Fruit fly (Drosophila melanogaster) whole organism, pupa: ENCODE measurements around the gene mri.

Experiments
- CG10348 ChIP-seq: fragments of 200-800 bp; sonication (Bioruptor generic); IDR thresholded peaks from 2 replicates; pipeline ENCODE4 v1.3.6; 2022; ENCODE audit warnings: missing biosample characterization, missing genetic modification characterization
- CG12605 ChIP-seq: fragments of 200-800 bp; sonication (Bioruptor generic); IDR thresholded peaks from 2 replicates; pipeline ENCODE4 v1.3.6; 2022; ENCODE audit warnings: missing biosample characterization, missing genetic modification characterization
- CG13204 ChIP-seq: fragments of 200-800 bp; sonication (Bioruptor generic); optimal IDR thresholded peaks from 2 replicates; lab custom pipeline; 2018; ENCODE audit warnings: missing biosample characterization, mild to moderate bottlenecking, missing genetic modification characterization, moderate library complexity
- CG14655 ChIP-seq: fragments of 200-800 bp; sonication (Bioruptor generic); optimal IDR thresholded peaks from 3 replicates; lab custom pipeline; 2017; ENCODE audit warnings: mild to moderate bottlenecking, missing biosample characterization, missing genetic modification reagents, missing genetic modification characterization
- CG15710 ChIP-seq: fragments of 200-800 bp; sonication (Bioruptor generic); optimal IDR thresholded peaks from 2 replicates; lab custom pipeline; 2018; ENCODE audit warnings: missing biosample characterization, mild to moderate bottlenecking, missing genetic modification characterization, moderate library complexity
- CG17806 ChIP-seq: fragments of 200-800 bp; sonication (Bioruptor generic); optimal IDR thresholded peaks from 2 replicates; lab custom pipeline; 2018; ENCODE audit warnings: missing biosample characterization, mild to moderate bottlenecking, missing genetic modification characterization, moderate library complexity
- CG32121 ChIP-seq: fragments of 200-800 bp; sonication (Bioruptor generic); IDR thresholded peaks from 2 replicates; pipeline ENCODE4 v1.3.6; 2022; ENCODE audit warnings: missing biosample characterization, missing genetic modification characterization
- CG34367 ChIP-seq: fragments of 200-800 bp; sonication (Bioruptor generic); optimal IDR thresholded peaks from 2 replicates; lab custom pipeline; 2018; ENCODE audit warnings: missing biosample characterization, mild to moderate bottlenecking, missing genetic modification characterization
- CG4496 ChIP-seq: fragments of 200-800 bp; sonication (Bioruptor generic); IDR thresholded peaks from 3 replicates; pipeline ENCODE4 v1.3.6; 2022; ENCODE audit warnings: missing biosample characterization, missing genetic modification characterization
- CG8159 ChIP-seq: fragments of 200-800 bp; sonication (Bioruptor generic); optimal IDR thresholded peaks from 3 replicates; lab custom pipeline; 2018; ENCODE audit warnings: missing biosample characterization, mild to moderate bottlenecking, missing genetic modification characterization, moderate library complexity
- CG8301 ChIP-seq: fragments of 200-800 bp; sonication (Bioruptor generic); optimal IDR thresholded peaks from 2 replicates; lab custom pipeline; 2018; ENCODE audit warnings: missing biosample characterization, mild to moderate bottlenecking, missing genetic modification characterization
- CG9948 ChIP-seq: fragments of 200-800 bp; sonication (Bioruptor generic); optimal IDR thresholded peaks from 2 replicates; lab custom pipeline; 2018; ENCODE audit warnings: missing biosample characterization, mild to moderate bottlenecking, missing genetic modification characterization, moderate library complexity
- D1 ChIP-seq: fragments of 200-800 bp; sonication (Bioruptor generic); optimal IDR thresholded peaks from 2 replicates; lab custom pipeline; 2018; ENCODE audit warnings: missing biosample characterization, mild to moderate bottlenecking, missing genetic modification characterization, moderate library complexity
- EcR ChIP-seq: fragments of 200-800 bp; sonication (Bioruptor generic); optimal IDR thresholded peaks from 3 replicates; lab custom pipeline; 2019; ENCODE audit warnings: missing biosample characterization, missing genetic modification characterization, mild to moderate bottlenecking, moderate library complexity, missing genetic modification reagents
- Ets98B ChIP-seq: fragments of 200-800 bp; sonication (Bioruptor generic); IDR thresholded peaks from 2 replicates; pipeline ENCODE4 v1.3.6; 2022; ENCODE audit warnings: missing biosample characterization, missing genetic modification characterization
- Pif1A ChIP-seq: fragments of 200-800 bp; sonication (Bioruptor generic); optimal IDR thresholded peaks from 3 replicates; lab custom pipeline; 2016; ENCODE audit warnings: missing biosample characterization, missing genetic modification characterization
- Pif1B ChIP-seq: fragments of 200-800 bp; sonication (Bioruptor generic); optimal IDR thresholded peaks from 3 replicates; lab custom pipeline; 2016; ENCODE audit warnings: missing biosample characterization, missing genetic modification characterization
- Snoo ChIP-seq: fragments of 200-800 bp; sonication (Bioruptor generic); optimal IDR thresholded peaks from 3 replicates; lab custom pipeline; 2017; ENCODE audit warnings: missing biosample characterization, mild to moderate bottlenecking, missing genetic modification characterization, inconsistent platforms
- fd96Ca ChIP-seq: fragments of 200-800 bp; sonication (Bioruptor generic); IDR thresholded peaks from 3 replicates; pipeline ENCODE4 v1.3.6; 2022; ENCODE audit warnings: missing biosample characterization, missing genetic modification characterization
- gl ChIP-seq: fragments of 200-800 bp; sonication (Bioruptor generic); optimal IDR thresholded peaks from 2 replicates; lab custom pipeline; 2018; ENCODE audit warnings: missing biosample characterization, mild to moderate bottlenecking, missing genetic modification characterization
- rn ChIP-seq: fragments of 200-800 bp; sonication (Bioruptor generic); IDR thresholded peaks from 2 replicates; pipeline ENCODE4 v1.3.6; 2022; ENCODE audit warnings: missing biosample characterization, missing genetic modification characterization

mri gene

DNA sequence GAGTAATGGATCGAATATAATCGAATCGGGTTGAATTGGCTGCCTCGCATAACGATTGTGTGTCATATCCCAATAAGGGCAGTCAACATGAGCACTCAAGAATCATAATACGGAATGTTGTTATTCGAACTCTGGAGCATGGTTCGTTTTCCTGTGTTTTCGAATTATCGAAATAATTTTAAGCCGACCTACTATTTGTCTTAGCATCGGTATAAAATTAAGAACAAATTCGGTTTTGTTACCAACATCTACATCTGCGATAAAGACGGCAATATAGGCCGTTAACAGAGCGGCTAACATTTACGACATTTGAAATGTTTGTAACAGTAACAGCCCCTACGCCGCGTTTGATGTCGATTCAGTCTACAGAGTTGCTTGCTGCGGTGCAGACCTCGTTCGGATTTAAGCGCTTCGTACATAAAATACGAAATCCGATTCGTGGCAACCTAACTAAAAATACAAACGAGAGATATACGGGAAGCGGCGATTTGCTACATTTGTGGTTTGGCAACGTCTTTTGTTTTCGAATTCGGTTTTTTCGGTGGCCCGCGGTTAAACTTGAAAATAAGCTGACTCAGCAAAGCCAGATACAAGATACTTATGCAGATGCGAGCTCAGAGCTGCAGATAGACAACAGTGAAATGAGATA, 39.4 kb upstream of the mri start:
- TF ChIP-seq Snoo (tag; lab: Kevin White, UChicago) (peak; percentile 19), fd96Ca (GFP tag; lab: Robert Waterston, UW) (0 out of 3 replicates have a peak, but pooled peaks have one; percentile 7), Ets98B (GFP tag; lab: Robert Waterston, UW) (peak; percentile 11; the same call in 1 of the 2 replicates), Pif1B (GFP tag; lab: Kevin White, UChicago) (peak; percentile 3), CG15710 (no peak), CG9948 (tag; lab: Kevin White, UChicago) (no peak), CG10348 (GFP tag; lab: Robert Waterston, UW) (no peak), CG12605 (GFP tag; lab: Robert Waterston, UW) (0 out of 2 replicates have a peak, but pooled peaks have one; percentile 34)
- TF ChIP-seq, all 21 proteins: peak for 5

DNA sequence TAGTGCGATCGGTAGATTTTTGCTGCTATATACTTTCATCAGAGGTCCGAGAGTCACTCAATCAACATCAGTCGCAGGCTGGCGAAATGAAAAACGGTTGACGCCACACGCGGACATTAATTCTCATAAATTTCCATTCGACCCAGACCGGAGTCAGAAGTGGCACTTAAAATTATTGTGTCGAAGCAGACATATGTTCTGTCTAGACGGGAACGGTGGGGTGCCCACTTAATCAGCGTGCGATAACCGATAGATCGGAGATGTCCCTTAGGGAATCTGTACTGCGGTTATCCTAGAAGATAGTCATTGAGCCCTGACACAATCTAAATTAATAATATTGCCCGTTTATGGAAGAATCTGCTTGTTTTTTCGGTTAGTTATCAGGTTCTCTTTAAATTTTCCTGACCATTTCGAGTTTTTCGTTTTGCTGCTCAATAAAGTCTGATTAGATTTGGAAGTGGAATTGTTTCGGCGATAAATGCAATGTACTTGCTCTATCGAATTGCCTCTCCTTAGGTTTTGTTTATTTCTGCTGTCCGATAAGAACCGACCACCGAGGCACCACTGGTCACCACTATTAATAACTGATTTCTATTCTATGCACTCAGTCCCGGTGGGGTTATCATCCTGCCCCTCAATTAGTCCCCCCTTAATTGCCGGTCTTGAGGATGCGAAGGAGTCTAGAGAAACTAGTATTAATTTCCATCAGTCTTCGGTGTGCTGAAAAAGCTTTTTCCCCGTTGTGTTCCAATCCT, 38.0 kb upstream of the mri start:
- TF ChIP-seq CG12605 (GFP tag; lab: Robert Waterston, UW) (no peak), gl (no peak), rn (no peak), fd96Ca (GFP tag; lab: Robert Waterston, UW) (no peak), CG34367 (no peak), CG8159 (tag; lab: Kevin White, UChicago) (no peak), CG9948 (tag; lab: Kevin White, UChicago) (no peak), Snoo (tag; lab: Kevin White, UChicago) (no peak), CG14655 (no peak), Pif1A (no peak), Pif1B (GFP tag; lab: Kevin White, UChicago) (no peak), CG4496 (GFP tag; lab: Robert Waterston, UW) (no peak), CG32121 (GFP tag; lab: Robert Waterston, UW) (no peak), D1 (tag; lab: Kevin White, UChicago) (no peak), EcR (no peak), Ets98B (GFP tag; lab: Robert Waterston, UW) (no peak), CG17806 (no peak), CG13204 (GFP tag; lab: Kevin White, UChicago) (no peak), CG10348 (GFP tag; lab: Robert Waterston, UW) (no peak)

DNA sequence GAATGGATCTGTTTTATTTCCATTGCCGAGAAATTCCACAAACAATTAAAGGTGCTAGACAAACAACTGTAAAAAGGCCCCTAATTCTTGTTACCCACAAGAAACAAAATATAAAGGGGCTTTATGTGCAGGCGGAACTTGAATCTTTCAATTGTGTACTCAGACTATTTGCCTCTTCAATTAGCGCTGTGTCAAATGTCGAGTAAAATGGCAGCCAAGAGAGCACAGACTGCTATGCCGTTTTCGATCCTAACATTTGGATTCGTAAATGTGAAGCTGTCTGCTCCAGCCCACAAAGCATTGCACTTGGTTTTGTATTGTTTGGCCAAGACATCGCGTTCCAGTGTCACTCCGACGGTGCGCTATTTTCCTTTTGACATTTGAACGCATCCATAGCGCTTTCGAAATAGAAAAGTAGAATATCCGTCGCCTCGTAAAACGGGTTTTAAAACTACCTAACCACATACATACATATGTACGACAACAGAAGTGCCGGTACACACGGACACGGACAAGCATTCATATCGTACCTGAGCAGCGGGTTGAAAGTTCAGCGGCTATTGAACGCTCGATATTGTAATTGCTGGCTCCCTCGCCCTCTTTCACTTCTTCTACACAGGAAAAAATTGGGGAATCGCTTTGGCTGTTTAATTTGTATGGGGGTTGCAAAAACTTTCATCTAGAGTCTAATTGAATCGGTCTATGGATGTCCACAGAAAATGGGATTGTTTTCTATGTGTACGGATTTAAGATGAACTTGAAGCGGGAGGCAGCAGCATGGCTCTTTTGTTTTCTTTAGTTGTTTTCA, 33.8 kb upstream of the mri start:
- peak; percentile 27 for TF ChIP-seq CG17806
- no peak for TF ChIP-seq CG14655
- TF ChIP-seq CG15710: peak; percentile 15
- TF ChIP-seq CG8159 (tag; lab: Kevin White, UChicago): peak; percentile 55
- TF ChIP-seq CG8301 (tag; lab: Kevin White, UChicago): peak; percentile 49
- no peak for TF ChIP-seq gl
- TF ChIP-seq CG4496 (GFP tag; lab: Robert Waterston, UW): 0 out of 3 replicates have a peak, but pooled peaks have one; percentile 63
- TF ChIP-seq CG10348 (GFP tag; lab: Robert Waterston, UW): no peak
- TF ChIP-seq Ets98B (GFP tag; lab: Robert Waterston, UW): peak; percentile 59
- no peak for TF ChIP-seq CG34367
- peak; percentile 50 for TF ChIP-seq EcR
- TF ChIP-seq Pif1A: peak; percentile 68
- no peak for TF ChIP-seq Pif1B (GFP tag; lab: Kevin White, UChicago)
- TF ChIP-seq CG32121 (GFP tag; lab: Robert Waterston, UW): no peak
- peak; percentile 62 for TF ChIP-seq CG13204 (GFP tag; lab: Kevin White, UChicago)
- TF ChIP-seq CG9948 (tag; lab: Kevin White, UChicago): peak; percentile 48
- peak; percentile 0 for TF ChIP-seq Snoo (tag; lab: Kevin White, UChicago)
- TF ChIP-seq D1 (tag; lab: Kevin White, UChicago): no peak
- peak; percentile 57; the same call in 1 of the 3 replicates for TF ChIP-seq fd96Ca (GFP tag; lab: Robert Waterston, UW)
- peak; percentile 46; the same call in 1 of the 2 replicates for TF ChIP-seq CG12605 (GFP tag; lab: Robert Waterston, UW)

DNA sequence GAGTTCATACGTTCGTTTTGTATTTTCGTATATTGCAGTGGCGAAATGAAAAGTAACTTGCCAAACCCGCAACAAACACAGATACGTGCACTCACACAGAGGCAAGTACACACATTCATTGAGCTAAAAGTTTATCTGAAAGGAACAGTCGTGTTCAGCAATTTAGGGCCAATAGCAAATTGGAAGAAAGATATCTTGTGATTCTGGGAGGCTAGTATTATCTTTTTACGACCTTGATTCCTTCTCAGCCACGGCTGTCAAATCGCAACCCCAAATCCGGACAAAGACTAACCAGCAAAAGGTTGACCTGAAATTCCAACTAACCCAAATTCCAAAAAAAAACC, 33.2 kb upstream of the mri start:
- TF ChIP-seq CG17806 (no peak), Pif1B (GFP tag; lab: Kevin White, UChicago) (no peak), CG9948 (tag; lab: Kevin White, UChicago) (no peak), Ets98B (GFP tag; lab: Robert Waterston, UW) (no peak)
- TF ChIP-seq, all 21 proteins: peak for 0

DNA sequence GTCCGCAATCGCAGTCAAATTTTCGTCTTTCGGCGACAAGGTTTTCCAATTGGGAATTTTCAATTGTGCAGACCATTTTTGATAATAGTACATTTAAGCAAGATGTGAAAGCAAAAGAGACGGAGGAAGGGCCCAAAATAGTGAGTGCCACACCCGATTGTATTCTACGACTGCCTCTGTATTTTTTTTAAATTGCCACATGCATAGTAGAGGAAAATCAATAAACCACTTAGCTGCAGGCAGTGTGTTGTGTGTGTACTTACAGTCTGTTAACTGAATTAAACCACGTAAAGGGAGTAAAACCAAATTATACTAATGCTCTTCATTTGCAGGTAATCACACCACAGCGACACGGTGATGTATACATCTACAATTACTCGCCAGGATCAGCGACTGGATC, 28.2 kb upstream of the mri start:
- no peak for TF ChIP-seq CG13204 (GFP tag; lab: Kevin White, UChicago)
- no peak for TF ChIP-seq Ets98B (GFP tag; lab: Robert Waterston, UW)
- no peak for TF ChIP-seq CG12605 (GFP tag; lab: Robert Waterston, UW)
- no peak for TF ChIP-seq CG10348 (GFP tag; lab: Robert Waterston, UW)
- no peak for TF ChIP-seq Pif1A
- TF ChIP-seq Pif1B (GFP tag; lab: Kevin White, UChicago): no peak
- no peak for TF ChIP-seq CG17806
- no peak for TF ChIP-seq D1 (tag; lab: Kevin White, UChicago)
- no peak for TF ChIP-seq gl
- TF ChIP-seq CG9948 (tag; lab: Kevin White, UChicago): no peak
- no peak for TF ChIP-seq fd96Ca (GFP tag; lab: Robert Waterston, UW)
- no peak for TF ChIP-seq CG4496 (GFP tag; lab: Robert Waterston, UW)
- TF ChIP-seq Snoo (tag; lab: Kevin White, UChicago): no peak
- TF ChIP-seq CG8301 (tag; lab: Kevin White, UChicago): no peak
- no peak for TF ChIP-seq rn
- no peak for TF ChIP-seq CG15710
- TF ChIP-seq CG32121 (GFP tag; lab: Robert Waterston, UW): no peak
- TF ChIP-seq CG34367: no peak
- no peak for TF ChIP-seq CG8159 (tag; lab: Kevin White, UChicago)
- TF ChIP-seq CG14655: no peak
